Fruit fly (Drosophila melanogaster): ENCODE measurements around the gene Obp83cd.

Obp83cd gene

dm6 chr3R:6078183-6078582 is 29.8 kb upstream of the Obp83cd start, which contains the start of gene Or83c:
Gene Or83c, minus strand, starts transcription at chr3R:6078283.
- TF ChIP-seq ken (GFP tag; IDR thresholded peaks at IDR 0.05): no peak
- TF ChIP-seq CG32772 (GFP tag; IDR thresholded peaks at IDR 0.05): no peak
- TF ChIP-seq CG34224 (GFP tag; IDR thresholded peaks at IDR 0.05; ENCODE audit: partially characterized antibody): no peak
- TF ChIP-seq dmrt11E (tag; optimal IDR thresholded peaks at IDR 0.05): no peak
- TF ChIP-seq ranshi (GFP tag; IDR thresholded peaks at IDR 0.05): no peak
- no peak for TF ChIP-seq pho (GFP tag; optimal IDR thresholded peaks at IDR 0.05)
- TF ChIP-seq zen (tag; optimal IDR thresholded peaks at IDR 0.05): no peak
- no peak for TF ChIP-seq CG18262 (tag; optimal IDR thresholded peaks at IDR 0.05)
- no peak for TF ChIP-seq MESR4 (GFP tag; optimal IDR thresholded peaks at IDR 0.05)
- no peak for TF ChIP-seq az2 (GFP tag; optimal IDR thresholded peaks at IDR 0.05)
- no peak for TF ChIP-seq CG16779 (GFP tag; IDR thresholded peaks at IDR 0.05)
- TF ChIP-seq da (GFP tag; optimal IDR thresholded peaks at IDR 0.05): no peak
- TF ChIP-seq Atf6 (GFP tag; IDR thresholded peaks at IDR 0.05): no peak
- TF ChIP-seq CrebB (tag; optimal IDR thresholded peaks at IDR 0.05): no peak
- no peak for TF ChIP-seq tio (GFP tag; optimal IDR thresholded peaks at IDR 0.05)
- no peak for TF ChIP-seq CG1792 (GFP tag; optimal IDR thresholded peaks at IDR 0.05)
- TF ChIP-seq nau (GFP tag; optimal IDR thresholded peaks at IDR 0.05): no peak
- TF ChIP-seq slp2 (GFP tag; optimal IDR thresholded peaks at IDR 0.05): no peak

DNA sequence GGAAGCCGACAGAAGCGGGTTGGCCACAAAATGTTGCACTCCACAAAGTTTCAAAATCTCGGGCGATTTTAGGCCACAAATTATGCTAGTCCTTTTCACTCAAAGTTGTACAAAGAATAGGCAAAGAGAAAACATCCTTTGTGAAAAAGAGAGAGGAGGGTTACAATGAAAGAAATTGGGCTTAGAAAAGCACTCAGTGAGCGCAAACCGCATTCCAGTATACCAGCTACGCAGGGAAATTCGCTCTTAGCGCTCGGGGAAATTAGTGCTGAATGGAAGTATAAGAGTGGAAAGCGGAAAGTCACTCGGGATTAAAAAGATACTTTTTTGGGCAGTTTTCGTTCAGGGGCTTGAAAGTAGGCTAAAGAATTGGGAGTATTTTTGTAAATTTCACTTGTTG is 25.8 kb upstream of the Obp83cd start:
- TF ChIP-seq H15 (GFP tag; IDR thresholded peaks at IDR 0.05): no peak
- TF ChIP-seq CG12769 (tag; optimal IDR thresholded peaks at IDR 0.05): no peak
- TF ChIP-seq Trl (optimal IDR thresholded peaks at IDR 0.05): peak; percentile 51 to 63
- TF ChIP-seq Trl (GFP tag; optimal IDR thresholded peaks at IDR 0.05): no peak
- TF ChIP-seq gem (tag; optimal IDR thresholded peaks at IDR 0.05): no peak
- TF ChIP-seq CG31441 (GFP tag; IDR thresholded peaks at IDR 0.05): no peak
- no peak for TF ChIP-seq schlank (tag; optimal IDR thresholded peaks at IDR 0.05)
- no peak for TF ChIP-seq CG10366 (GFP tag; IDR thresholded peaks at IDR 0.05)

DNA sequence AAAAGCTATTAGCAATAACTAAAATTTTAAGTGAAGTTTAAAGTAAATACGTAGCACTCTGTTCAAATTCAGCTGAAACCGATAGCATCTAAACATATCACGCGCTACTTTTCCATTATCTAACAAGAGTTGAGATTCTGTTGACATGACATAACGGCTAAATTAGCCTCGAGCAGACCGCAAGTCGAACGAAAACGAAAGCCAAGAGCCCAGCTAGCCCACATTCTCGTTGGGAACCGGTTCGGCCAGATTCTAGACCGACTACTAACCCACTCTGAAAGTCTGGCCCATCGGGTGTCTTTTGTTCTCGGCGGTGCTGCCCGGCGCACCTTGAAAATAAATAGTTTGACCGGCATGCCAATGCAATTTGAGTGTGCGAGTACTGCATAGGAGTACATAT is 10.9 kb upstream of the Obp83cd start:
- TF ChIP-seq CG12299 (tag; optimal IDR thresholded peaks at IDR 0.05) (no peak), CG12769 (tag; optimal IDR thresholded peaks at IDR 0.05) (peak; percentile 16), grau (tag; optimal IDR thresholded peaks at IDR 0.05) (no peak), row (GFP tag; IDR thresholded peaks at IDR 0.05) (no peak), CG1024 (GFP tag; IDR thresholded peaks at IDR 0.05) (no peak), CG8089 (GFP tag; optimal IDR thresholded peaks at IDR 0.05) (no peak), CG33557 (GFP tag; optimal IDR thresholded peaks at IDR 0.05) (no peak), sd (tag; optimal IDR thresholded peaks at IDR 0.05) (peak; percentile 55), chinmo (GFP tag; IDR thresholded peaks at IDR 0.05; ENCODE audit: partially characterized antibody) (0 out of 4 replicates have a peak, but pooled peaks have one; percentile 48), pan (optimal IDR thresholded peaks at IDR 0.05) (no peak), pan (GFP tag; optimal IDR thresholded peaks at IDR 0.05 in 1 of 2, IDR thresholded peaks at IDR 0.05 in 1 of 2) (no peak), Blimp-1 (GFP tag; optimal IDR thresholded peaks at IDR 0.05) (peak; percentile 95)

dm6 chr3R:6098320-6098719 is 9.6 kb upstream of the Obp83cd start:
- TF ChIP-seq CG32772 (GFP tag; IDR thresholded peaks at IDR 0.05) (0 out of 2 replicates have a peak, but pooled peaks have one; percentile 11), ken (GFP tag; IDR thresholded peaks at IDR 0.05) (no peak), Med (GFP tag) (peak; percentile 53), sd (tag; optimal IDR thresholded peaks at IDR 0.05) (peak; percentile 51), Ets65A (GFP tag) (peak; percentile 83)
